Worm (Caenorhabditis elegans): ENCODE data around the gene K10C2.8.

DNA sequence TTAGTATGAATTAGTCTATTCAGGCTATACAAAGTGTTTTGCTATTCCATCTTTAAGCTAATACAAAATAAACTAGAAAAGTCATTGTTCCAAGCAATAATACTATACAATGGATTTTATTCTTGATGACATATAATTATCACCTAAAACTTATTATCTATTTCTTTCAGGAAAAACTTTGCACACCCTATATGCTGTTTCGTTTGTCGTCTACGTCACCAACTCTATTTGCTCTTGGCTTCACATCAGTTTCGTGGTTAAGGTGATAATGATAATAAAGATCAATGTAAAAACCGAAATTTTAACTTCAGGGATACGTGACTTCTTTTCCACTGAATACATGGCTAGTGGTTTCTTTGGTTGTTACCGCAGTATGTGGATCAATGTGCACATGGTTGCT is 25.0 kb upstream of the K10C2.8 start:
- TF ChIP-seq fos-1 (tag; optimal IDR thresholded peaks at IDR 0.05) (no peak), ztf-11 (tag; optimal IDR thresholded peaks at IDR 0.05) (no peak), xbp-1 (tag; optimal IDR thresholded peaks at IDR 0.05) (no peak), ceh-88 (GFP tag; IDR thresholded peaks at IDR 0.05) (no peak), unc-98 (GFP tag; IDR thresholded peaks at IDR 0.05) (no peak), snu-23 (GFP tag; optimal IDR thresholded peaks at IDR 0.05) (no peak), mep-1 (tag; optimal IDR thresholded peaks at IDR 0.05) (no peak), unc-30 (tag; optimal IDR thresholded peaks at IDR 0.05) (no peak), pax-3 (tag; optimal IDR thresholded peaks at IDR 0.05) (no peak), pqm-1 (tag; optimal IDR thresholded peaks at IDR 0.05) (no peak), lin-15B (tag; optimal IDR thresholded peaks at IDR 0.05) (no peak), mdl-1 (tag; optimal IDR thresholded peaks at IDR 0.05) (no peak), ztf-4 (tag; optimal IDR thresholded peaks at IDR 0.05) (no peak), nhr-12 (tag; optimal IDR thresholded peaks at IDR 0.05) (no peak)
